Fruit fly (Drosophila melanogaster) S2 (cell line): ENCODE measurements around the gene CG5196.
A peak's percentile ranks its signal among the peaks of the same experiment; 100 is the strongest.

Source experiments
- CG8478 ChIP-seq: fragments of >200 bp; optimal IDR thresholded peaks from 2 replicates; lab custom pipeline; 2018
- CTCF ChIP-seq, 2 experiments: fragments of >200 bp; optimal IDR thresholded peaks; 2 replicates each; lab custom pipeline; 2018

The CG5196 gene

dm6 chr3R:12376828-12377227 is 31.3 kb upstream of the CG5196 start, which contains the start of gene GstD6:
Gene GstD6 (plus strand): TSS chr3R:12377128.
- TF ChIP-seq CG8478 (lab: Kevin White, UChicago) (no peak), CTCF (optimal IDR thresholded peaks at IDR 0.05; lab: Kevin White, UChicago) (no peak)

dm6 chr3R:12378200-12378599 is 29.9 kb upstream of the CG5196 start, which contains the start of gene GstD7:
Gene GstD7 (plus strand): TSS chr3R:12378500.
- TF ChIP-seq CG8478 (lab: Kevin White, UChicago), result no peak
- no peak for TF ChIP-seq CTCF (optimal IDR thresholded peaks at IDR 0.05; lab: Kevin White, UChicago)

- TF ChIP-seq CG8478 (lab: Kevin White, UChicago), result no peak
These were observed 28.9 kb upstream of the CG5196 start for dm6 chr3R:12379249-12379648.

dm6 chr3R:12379708-12380107 is 28.4 kb upstream of the CG5196 start, which contains the start of gene GstD8:
Gene GstD8 (plus strand): TSS chr3R:12380008.
- no peak for TF ChIP-seq CG8478 (lab: Kevin White, UChicago)
- TF ChIP-seq CTCF (optimal IDR thresholded peaks at IDR 0.05; lab: Kevin White, UChicago), result no peak

DNA sequence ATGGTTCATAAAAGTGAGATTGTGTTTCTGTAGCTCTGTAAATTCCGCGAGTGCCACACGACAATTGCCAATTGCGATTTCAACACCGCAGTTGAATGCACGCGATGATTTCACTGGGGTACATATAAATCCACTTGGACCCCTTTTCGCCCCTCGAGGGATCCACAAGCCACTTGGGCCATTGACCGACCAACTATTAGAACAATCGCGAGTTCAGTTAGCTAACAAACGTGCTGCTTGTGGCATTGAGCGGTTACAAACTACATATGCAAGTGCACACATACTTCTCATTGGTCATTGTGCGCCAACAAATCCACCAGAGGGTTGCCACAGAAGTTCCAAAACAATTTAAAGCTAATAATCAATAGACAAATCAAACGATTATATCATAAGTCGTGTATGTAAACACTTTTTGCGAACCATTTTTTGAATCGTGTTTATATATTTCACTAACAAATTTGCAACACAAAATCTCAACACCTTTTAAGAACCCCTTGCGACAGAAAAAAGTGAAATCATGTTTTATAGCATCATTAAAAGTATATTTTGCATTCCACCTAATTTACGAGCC is 26.9 kb upstream of the CG5196 start:
- no peak for TF ChIP-seq CTCF (optimal IDR thresholded peaks at IDR 0.05; lab: Kevin White, UChicago)
- TF ChIP-seq CG8478 (lab: Kevin White, UChicago), result no peak

- no peak for TF ChIP-seq CG8478 (lab: Kevin White, UChicago)
- no peak for TF ChIP-seq CTCF (optimal IDR thresholded peaks at IDR 0.05; lab: Kevin White, UChicago)
These were observed 25.6 kb upstream of the CG5196 start, which contains the start of gene CG10035 for dm6 chr3R:12382563-12382962. Gene CG10035 (minus strand): TSS chr3R:12382691.

dm6 chr3R:12383036-12383435 is 25.1 kb upstream of the CG5196 start, which contains the start of gene GstD11:
Gene GstD11 (plus strand): TSS chr3R:12383336.
- TF ChIP-seq CTCF (optimal IDR thresholded peaks at IDR 0.05; lab: Kevin White, UChicago), result no peak
- no peak for TF ChIP-seq CG8478 (lab: Kevin White, UChicago)

- TF ChIP-seq CG8478 (lab: Kevin White, UChicago) (no peak), CTCF (optimal IDR thresholded peaks at IDR 0.05; lab: Kevin White, UChicago) (peak in 1 of 2 experiments; percentile 29)
These were observed 24.3 kb upstream of the CG5196 start for dm6 chr3R:12383784-12384183.

dm6 chr3R:12384274-12384673 is 23.8 kb upstream of the CG5196 start:
- TF ChIP-seq CG8478 (lab: Kevin White, UChicago), result no peak
- no peak for TF ChIP-seq CTCF (optimal IDR thresholded peaks at IDR 0.05; lab: Kevin White, UChicago)

- TF ChIP-seq CG8478 (lab: Kevin White, UChicago) (no peak), CTCF (optimal IDR thresholded peaks at IDR 0.05; lab: Kevin White, UChicago) (no peak)
These were observed 22.2 kb upstream of the CG5196 start, which contains the start of gene Sol1 for dm6 chr3R:12385949-12386348. Gene Sol1 (plus strand): TSS chr3R:12386249.

dm6 chr3R:12386965-12387364 is 21.2 kb upstream of the CG5196 start, which contains the start of gene CG33098:
Gene CG33098 (plus strand): TSS chr3R:12387188.
- no peak for TF ChIP-seq CTCF (optimal IDR thresholded peaks at IDR 0.05; lab: Kevin White, UChicago)
- no peak for TF ChIP-seq CG8478 (lab: Kevin White, UChicago)

DNA sequence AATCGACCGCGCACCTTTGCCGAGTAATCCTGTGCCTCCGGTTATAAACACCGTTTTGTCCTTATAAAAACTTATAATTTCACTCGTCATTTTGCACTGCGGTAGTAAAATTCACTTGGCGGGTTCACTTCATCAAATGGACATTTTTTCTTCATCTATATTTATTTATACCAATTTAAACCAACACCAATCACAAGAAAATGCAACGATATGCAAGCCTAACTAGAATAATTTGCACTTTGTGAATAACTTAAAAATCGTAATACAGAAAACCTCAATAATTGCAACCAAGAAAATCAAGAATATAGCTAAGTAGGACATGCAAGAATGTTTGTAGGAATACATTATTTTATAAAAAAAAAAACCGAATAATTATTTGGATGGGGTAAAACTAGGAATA is 12.2 kb upstream of the CG5196 start, which contains the start of the genes CG10096 and CG10097:
TSS of gene CG10096 (minus strand) at position 101 of the 400 bp plus-strand sequence.
TSS of gene CG10097 (minus strand) at position 101 of the 400 bp plus-strand sequence.
- no peak for TF ChIP-seq CTCF (optimal IDR thresholded peaks at IDR 0.05; lab: Kevin White, UChicago)
- no peak for TF ChIP-seq CG8478 (lab: Kevin White, UChicago)

DNA sequence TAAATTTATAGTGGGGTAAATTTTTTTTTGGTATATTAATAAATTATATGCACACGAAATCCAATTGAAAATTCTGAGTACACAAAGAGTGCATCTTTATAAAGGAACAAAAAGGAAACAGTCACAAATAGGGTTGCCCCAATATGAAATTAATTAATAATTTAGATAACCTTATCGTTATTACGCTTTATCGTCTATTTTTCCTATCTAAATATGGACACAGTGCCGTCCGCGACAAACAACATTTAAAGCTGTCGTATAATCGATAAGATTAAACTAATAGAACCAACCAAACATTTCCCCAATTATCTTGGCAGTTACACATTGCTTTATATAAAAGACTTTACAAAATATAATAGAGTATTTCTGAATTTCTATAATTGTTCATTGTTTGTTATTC is 10.1 kb upstream of the CG5196 start:
- TF ChIP-seq CTCF (optimal IDR thresholded peaks at IDR 0.05; lab: Kevin White, UChicago) (no peak), CG8478 (lab: Kevin White, UChicago) (no peak)

- TF ChIP-seq CTCF (optimal IDR thresholded peaks at IDR 0.05; lab: Kevin White, UChicago) (no peak), CG8478 (lab: Kevin White, UChicago) (no peak)
These were observed 9.4 kb upstream of the CG5196 start, which contains the start of gene Cyp9f3 for dm6 chr3R:12398620-12399247. Gene Cyp9f3 (minus strand): TSS chr3R:12398929.

DNA sequence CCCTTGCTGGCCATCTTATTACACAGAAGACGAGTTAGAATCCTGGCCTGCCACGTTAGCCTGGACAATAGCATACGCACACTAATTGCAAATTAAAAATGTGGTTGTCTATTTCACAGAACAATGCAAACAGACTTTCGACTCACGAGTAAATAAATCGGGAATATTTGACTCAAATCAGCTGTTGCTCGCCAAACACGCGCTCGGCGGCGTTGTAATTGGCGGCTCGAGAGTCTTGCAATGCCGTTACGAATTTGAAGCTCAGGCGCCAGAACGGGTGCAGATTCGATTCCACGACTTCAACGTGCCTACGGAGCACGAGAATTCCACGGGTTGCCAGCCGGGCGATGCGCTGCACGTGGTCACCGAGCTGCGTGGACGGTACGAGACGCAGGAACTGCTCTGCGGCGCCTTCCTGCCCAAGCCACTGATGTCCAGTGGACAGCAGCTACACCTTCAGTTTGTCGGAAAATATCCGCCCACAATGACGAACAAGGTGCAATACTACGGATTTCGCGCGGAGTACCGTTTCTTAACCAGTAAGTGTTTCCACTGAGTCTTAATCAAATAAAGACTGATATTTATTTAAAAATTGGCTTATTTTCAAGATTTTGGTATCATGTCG is 6.3 kb upstream of the CG5196 start, which contains the start of gene DNAlig3:
TSS of gene DNAlig3 (minus strand) at position 168 of the 625 bp plus-strand sequence.
- TF ChIP-seq CG8478 (lab: Kevin White, UChicago), result no peak
- peak; percentile 6 to 13 for TF ChIP-seq CTCF (optimal IDR thresholded peaks at IDR 0.05; lab: Kevin White, UChicago)
